Fruit fly (Drosophila melanogaster) whole organism, wandering third instar larva: ENCODE data around the gene 5PtaseI.

ENCODE experiments used
- Abd-B ChIP-seq: fragments of >200 bp; optimal IDR thresholded peaks from 2 replicates; lab custom pipeline; 2017; ENCODE audit warnings: missing biosample characterization, missing genetic modification characterization
- CG9705 ChIP-seq: fragments of 200-800 bp; sonication (Bioruptor generic); optimal IDR thresholded peaks from 2 replicates; lab custom pipeline; 2018; ENCODE audit warnings: missing biosample characterization, mild to moderate bottlenecking, missing genetic modification characterization
- Dfd ChIP-seq: fragments of >200 bp; optimal IDR thresholded peaks from 2 replicates; lab custom pipeline; 2017; ENCODE audit warnings: missing biosample characterization, missing genetic modification characterization
- Jra ChIP-seq: sonication (Bioruptor generic); optimal IDR thresholded peaks from 2 replicates; lab custom pipeline; 2016; ENCODE audit warnings: missing biosample characterization, missing genetic modification characterization
- ey ChIP-seq: fragments of 200-800 bp; sonication (Bioruptor generic); optimal IDR thresholded peaks from 2 replicates; lab custom pipeline; 2016; ENCODE audit warnings: missing biosample characterization, missing genetic modification characterization
- lola ChIP-seq: fragments of >200 bp; optimal IDR thresholded peaks from 2 replicates; lab custom pipeline; 2017; ENCODE audit warnings: missing biosample characterization, missing genetic modification characterization
- pan ChIP-seq: fragments of >200 bp; optimal IDR thresholded peaks from 2 replicates; lab custom pipeline; 2017
- psq ChIP-seq: fragments of 200-800 bp; sonication (Bioruptor generic); optimal IDR thresholded peaks from 3 replicates; lab custom pipeline; 2017; ENCODE audit warnings: missing biosample characterization, mild to moderate bottlenecking, missing genetic modification characterization, moderate library complexity
- sage ChIP-seq: fragments of 200-800 bp; sonication (Bioruptor generic); optimal IDR thresholded peaks from 2 replicates; lab custom pipeline; 2016; ENCODE audit warnings: missing biosample characterization, mild to moderate bottlenecking, missing genetic modification characterization

DNA sequence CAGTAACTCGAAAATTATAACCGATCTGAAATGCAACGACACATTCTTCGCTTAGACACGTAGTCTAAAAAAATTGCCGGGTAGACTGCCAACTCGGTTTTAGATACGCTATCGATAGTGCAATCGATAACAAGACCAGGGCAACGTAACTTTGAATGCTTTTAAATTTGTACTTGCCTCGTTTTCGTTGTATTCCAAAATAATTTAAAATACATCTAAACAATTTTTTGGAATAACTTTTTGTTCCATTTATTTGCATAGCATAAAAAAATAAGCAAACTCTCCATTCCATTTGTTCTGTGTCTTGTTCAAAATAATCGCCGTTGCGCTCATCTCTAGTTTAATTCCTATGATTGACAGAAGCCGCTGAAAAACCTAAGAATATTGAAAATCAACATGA is 24.6 kb upstream of the 5PtaseI start, which contains the start of the genes Stt3B and CG11839:
- TF ChIP-seq CG9705 (GFP tag; lab: Kevin White, UChicago): peak; percentile 60
- no peak for TF ChIP-seq Dfd (GFP tag; lab: Kevin White, UChicago)
- TF ChIP-seq psq (GFP tag; lab: Kevin White, UChicago): peak; percentile 61
- peak; percentile 91 for TF ChIP-seq Jra
- no peak for TF ChIP-seq lola
- TF ChIP-seq Abd-B: no peak
- no peak for TF ChIP-seq pan (lab: Kevin White, UChicago)
- peak; percentile 2 for TF ChIP-seq sage
- peak; percentile 78 for TF ChIP-seq ey (GFP tag; lab: Kevin White, UChicago)
